Worm (Caenorhabditis elegans) whole organism, L4/young adult: Measurements from ENCODE around the gene pars-1.

Source experiments
- W03F9.2 ChIP-seq: fragments of 150-350 bp; optimal IDR thresholded peaks from 2 replicates; lab custom pipeline; 2014; ENCODE audit warnings: missing biosample characterization, missing genetic modification characterization
- dao-5 ChIP-seq: sonication (generic microtip); optimal IDR thresholded peaks from 2 replicates; lab custom pipeline; 2016; ENCODE audit warnings: missing genotype, missing genetic modification characterization, moderate library complexity, missing compliant biosample characterization
- him-1 ChIP-seq: sonication (generic microtip); optimal IDR thresholded peaks from 2 replicates; lab custom pipeline; 2016; ENCODE audit warnings: missing genotype, missing genetic modification reagents, missing genetic modification characterization, missing compliant biosample characterization

ce11 chrIII:7272828-7273227, 34.0 kb downstream of the pars-1 start:
- TF ChIP-seq W03F9.2 (tag; lab: Kevin White, UChicago), result no peak
- no peak for TF ChIP-seq him-1 (tag; lab: Kevin White, UChicago)
- no peak for TF ChIP-seq dao-5 (tag; lab: Kevin White, UChicago)
